Worm (Caenorhabditis elegans) whole organism, L3 larva: ENCODE data around the gene acdh-2.

Experiments used
- R02D3.7 ChIP-seq: fragments of 150-350 bp; optimal IDR thresholded peaks from 2 replicates; lab custom pipeline; 2014; ENCODE audit warnings: missing biosample characterization, missing genetic modification characterization
- ama-1 ChIP-seq: fragments of 150-350 bp; optimal IDR thresholded peaks from 2 replicates; lab custom pipeline; 2018
- ceh-28 ChIP-seq: fragments of 150-350 bp; optimal IDR thresholded peaks from 2 replicates; lab custom pipeline; 2014; ENCODE audit warnings: missing biosample characterization, missing genetic modification reagents, missing genetic modification characterization
- ceh-82 ChIP-seq: fragments of 150-350 bp; optimal IDR thresholded peaks from 2 replicates; lab custom pipeline; 2014; ENCODE audit warnings: missing biosample characterization, missing genetic modification characterization
- ceh-9 ChIP-seq: sonication (generic microtip); optimal IDR thresholded peaks from 2 replicates; lab custom pipeline; 2018; ENCODE audit warnings: missing biosample characterization, missing genetic modification characterization
- daf-12 ChIP-seq: fragments of 150-350 bp; optimal IDR thresholded peaks from 2 replicates; lab custom pipeline; 2014; ENCODE audit warnings: missing biosample characterization, missing genetic modification reagents, missing genetic modification characterization
- egl-27 ChIP-seq: sonication (generic microtip); optimal IDR thresholded peaks from 4 replicates; lab custom pipeline; 2017; ENCODE audit warnings: missing biosample characterization, missing genetic modification reagents, missing genetic modification characterization
- elt-1 ChIP-seq: fragments of 150-350 bp; optimal IDR thresholded peaks from 2 replicates; lab custom pipeline; 2014; ENCODE audit warnings: missing biosample characterization, missing genetic modification characterization
- elt-3 ChIP-seq, 3 experiments: fragments of 150-350 bp in 1 of 3; sonication (generic microtip) in 2 of 3; optimal IDR thresholded peaks; 2 replicates in 2 of 3; 4 replicates in 1 of 3; lab custom pipeline; 2014 to 2017; ENCODE audit warnings: missing biosample characterization in 3 of 3, missing genetic modification characterization in 3 of 3
- fkh-10 ChIP-seq: sonication (generic microtip); optimal IDR thresholded peaks from 2 replicates; lab custom pipeline; 2017; ENCODE audit warnings: missing biosample characterization, missing genetic modification reagents, missing genetic modification characterization
- fkh-2 ChIP-seq: fragments of 150-350 bp; optimal IDR thresholded peaks from 2 replicates; lab custom pipeline; 2014; ENCODE audit warnings: missing biosample characterization, missing genetic modification reagents, missing genetic modification characterization
- fos-1 ChIP-seq: fragments of 150-350 bp; optimal IDR thresholded peaks from 2 replicates; lab custom pipeline; 2014; ENCODE audit warnings: missing biosample characterization, missing genetic modification characterization
- hmg-11 ChIP-seq: sonication (generic microtip); optimal IDR thresholded peaks from 2 replicates; lab custom pipeline; 2016; ENCODE audit warnings: missing genetic modification characterization, missing compliant biosample characterization
- jun-1 ChIP-seq: fragments of 150-350 bp; optimal IDR thresholded peaks from 2 replicates; lab custom pipeline; 2014; ENCODE audit warnings: missing biosample characterization, missing genetic modification reagents, missing genetic modification characterization
- lin-39 ChIP-seq: fragments of 150-350 bp; optimal IDR thresholded peaks from 2 replicates; lab custom pipeline; 2018; ENCODE audit warnings: missing biosample characterization, missing genetic modification reagents, missing genetic modification characterization
- lsy-12 ChIP-seq: sonication (generic microtip); optimal IDR thresholded peaks from 2 replicates; lab custom pipeline; 2016; ENCODE audit warnings: mild to moderate bottlenecking, missing genetic modification characterization, missing compliant biosample characterization
- mdl-1 ChIP-seq: fragments of 150-350 bp; optimal IDR thresholded peaks from 2 replicates; lab custom pipeline; 2014; ENCODE audit warnings: missing biosample characterization, missing genetic modification characterization
- mml-1 ChIP-seq: fragments of 150-350 bp; sonication (generic microtip); optimal IDR thresholded peaks from 3 replicates; lab custom pipeline; 2014; ENCODE audit warnings: missing biosample characterization, missing genetic modification characterization
- nhr-12 ChIP-seq: fragments of 150-350 bp; optimal IDR thresholded peaks from 2 replicates; lab custom pipeline; 2014; ENCODE audit warnings: missing biosample characterization, missing genetic modification characterization
- nhr-23 ChIP-seq: fragments of 150-350 bp; optimal IDR thresholded peaks from 2 replicates; lab custom pipeline; 2014; ENCODE audit warnings: missing biosample characterization, missing genetic modification reagents, missing genetic modification characterization
- nhr-25 ChIP-seq: sonication (generic microtip); optimal IDR thresholded peaks from 2 replicates; lab custom pipeline; 2017; ENCODE audit warnings: missing biosample characterization, missing genetic modification characterization
- nhr-28 ChIP-seq: fragments of 150-350 bp; optimal IDR thresholded peaks from 2 replicates; lab custom pipeline; 2014; ENCODE audit warnings: missing biosample characterization, missing genetic modification characterization
- nhr-67 ChIP-seq: fragments of 150-350 bp; optimal IDR thresholded peaks from 2 replicates; lab custom pipeline; 2014; ENCODE audit warnings: missing biosample characterization, missing genetic modification characterization
- nhr-76 ChIP-seq: fragments of 150-350 bp; sonication (generic microtip); optimal IDR thresholded peaks from 5 replicates; lab custom pipeline; 2014; ENCODE audit warnings: missing biosample characterization, missing genetic modification characterization
- nhr-77 ChIP-seq: fragments of 150-350 bp; optimal IDR thresholded peaks from 2 replicates; lab custom pipeline; 2014; ENCODE audit warnings: missing biosample characterization, missing genetic modification characterization
- pha-4 ChIP-seq: fragments of 150-350 bp; optimal IDR thresholded peaks from 2 replicates; lab custom pipeline; 2014; ENCODE audit warnings: missing biosample characterization, missing genetic modification reagents, missing genetic modification characterization
- pqm-1 ChIP-seq: fragments of 150-350 bp; optimal IDR thresholded peaks from 2 replicates; lab custom pipeline; 2017; ENCODE audit warnings: missing biosample characterization, missing genetic modification characterization, inconsistent platforms
- sea-2 ChIP-seq: fragments of 150-350 bp; sonication (generic microtip); optimal IDR thresholded peaks from 4 replicates; lab custom pipeline; 2014; ENCODE audit warnings: missing biosample characterization, missing genetic modification reagents, missing genetic modification characterization
- snpc-4 ChIP-seq: fragments of 150-350 bp; optimal IDR thresholded peaks from 2 replicates; lab custom pipeline; 2014; ENCODE audit warnings: missing biosample characterization, missing genetic modification characterization
- tbx-2 ChIP-seq: sonication (generic microtip); optimal IDR thresholded peaks from 2 replicates; lab custom pipeline; 2016; ENCODE audit warnings: mild to moderate bottlenecking, missing genetic modification characterization, missing compliant biosample characterization
- unc-62 ChIP-seq: fragments of 150-350 bp; sonication (generic microtip); optimal IDR thresholded peaks from 4 replicates; lab custom pipeline; 2014; ENCODE audit warnings: missing biosample characterization, missing genetic modification reagents, missing genetic modification characterization
- zag-1 ChIP-seq: fragments of 150-350 bp; optimal IDR thresholded peaks from 2 replicates; lab custom pipeline; 2014; ENCODE audit warnings: missing biosample characterization, missing genetic modification characterization
- ztf-11 ChIP-seq: fragments of 150-350 bp; optimal IDR thresholded peaks from 2 replicates; lab custom pipeline; 2014; ENCODE audit warnings: missing biosample characterization, missing genetic modification characterization

The acdh-2 gene

ce11 chrII:5498156-5498739 is 49.0 kb downstream of the acdh-2 start, which contains the start of the genes suex-1 and F12A10.9:
TSS of gene suex-1 (minus strand) at chrII:5498256.
TSS of gene F12A10.9 (plus strand) at chrII:5498689.
- TF ChIP-seq nhr-76 (tag; lab: Kevin White, UChicago): no peak
- TF ChIP-seq pha-4 (tag; lab: Kevin White, UChicago): no peak
- TF ChIP-seq mdl-1: no peak
- TF ChIP-seq elt-1 (tag; lab: Kevin White, UChicago): no peak
- TF ChIP-seq sea-2 (GFP tag; lab: Kevin White, UChicago): no peak
- TF ChIP-seq hmg-11 (tag; lab: Kevin White, UChicago): no peak
- no peak for TF ChIP-seq ceh-82 (tag; lab: Kevin White, UChicago)
- no peak for TF ChIP-seq fos-1 (tag; lab: Kevin White, UChicago)
- no peak for TF ChIP-seq nhr-77 (tag; lab: Kevin White, UChicago)
- TF ChIP-seq ama-1 (lab: Kevin White, UChicago): no peak
- TF ChIP-seq nhr-28 (tag; lab: Kevin White, UChicago): no peak
- no peak for TF ChIP-seq egl-27
- TF ChIP-seq lsy-12: no peak
- no peak for TF ChIP-seq nhr-25 (tag; lab: Kevin White, UChicago)
- no peak for TF ChIP-seq zag-1 (tag; lab: Kevin White, UChicago)
- no peak for TF ChIP-seq unc-62

- TF ChIP-seq mml-1 (tag; lab: Kevin White, UChicago) (no peak), ztf-11 (tag; lab: Kevin White, UChicago) (no peak), ama-1 (lab: Kevin White, UChicago) (no peak), pqm-1 (tag; lab: Kevin White, UChicago) (no peak), nhr-12 (tag; lab: Kevin White, UChicago) (no peak), nhr-28 (tag; lab: Kevin White, UChicago) (no peak), snpc-4 (tag; lab: Kevin White, UChicago) (no peak), elt-3 (tag; optimal IDR thresholded peaks at IDR 0.05; lab: Kevin White, UChicago) (no peak), sea-2 (GFP tag; lab: Kevin White, UChicago) (no peak), mdl-1 (no peak), nhr-23 (no peak), hmg-11 (tag; lab: Kevin White, UChicago) (no peak), fkh-10 (GFP tag; lab: Kevin White, UChicago) (no peak), unc-62 (no peak), lin-39 (tag; lab: Kevin White, UChicago) (no peak), fkh-2 (tag; lab: Kevin White, UChicago) (no peak), jun-1 (tag; lab: Kevin White, UChicago) (no peak), nhr-76 (tag; lab: Kevin White, UChicago) (no peak), tbx-2 (no peak), elt-1 (tag; lab: Kevin White, UChicago) (no peak)
Observed at ce11 chrII:5497541-5497940, 49.8 kb downstream of the acdh-2 start.

DNA sequence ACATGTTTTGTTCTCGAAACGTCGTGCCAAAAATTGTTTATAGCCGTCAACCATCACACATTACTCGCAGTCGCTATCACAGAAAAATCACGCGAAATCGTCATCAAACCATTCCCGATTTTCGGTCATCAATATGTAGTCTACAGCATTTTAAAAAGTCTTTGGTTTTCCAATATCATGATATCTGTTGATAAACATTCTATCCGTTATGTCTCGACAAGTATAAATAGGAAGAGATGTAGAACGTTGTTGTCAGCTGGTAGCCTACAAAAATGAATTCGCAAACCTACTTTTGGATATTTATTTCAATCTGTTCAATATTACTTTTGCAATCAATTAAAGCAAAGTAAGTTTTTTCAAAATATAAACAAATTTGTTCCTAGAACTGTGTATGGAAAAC is 50.9 kb downstream of the acdh-2 start, which contains the start of gene F12A10.1:
Gene F12A10.1, plus strand, starts transcription at position 166 of the 400 bp plus-strand sequence.
- TF ChIP-seq daf-12 (tag; lab: Kevin White, UChicago): no peak
- no peak for TF ChIP-seq elt-1 (tag; lab: Kevin White, UChicago)
- TF ChIP-seq nhr-67: no peak
- TF ChIP-seq pqm-1 (tag; lab: Kevin White, UChicago): no peak
- TF ChIP-seq ztf-11 (tag; lab: Kevin White, UChicago): no peak
- no peak for TF ChIP-seq fkh-10 (GFP tag; lab: Kevin White, UChicago)
- TF ChIP-seq R02D3.7 (tag; lab: Kevin White, UChicago): no peak
- TF ChIP-seq lsy-12: no peak
- no peak for TF ChIP-seq hmg-11 (tag; lab: Kevin White, UChicago)
- no peak for TF ChIP-seq nhr-28 (tag; lab: Kevin White, UChicago)
- TF ChIP-seq nhr-25 (tag; lab: Kevin White, UChicago): no peak
- TF ChIP-seq unc-62: no peak
- TF ChIP-seq ceh-9 (tag; lab: Kevin White, UChicago): no peak
- TF ChIP-seq pha-4 (tag; lab: Kevin White, UChicago): no peak
- TF ChIP-seq ceh-28: no peak
